Worm (Caenorhabditis elegans): ENCODE data around the gene ZK6.6.
A peak's percentile ranks its signal among the peaks of the same experiment; 100 is the strongest.

ZK6.6 gene

ce11 chrV:346005-346404 lies 42.5 kb upstream of the ZK6.6 start:
- TF ChIP-seq F13H6.1 (tag; optimal IDR thresholded peaks at IDR 0.05) (no peak), pros-1 (tag; optimal IDR thresholded peaks at IDR 0.05) (no peak), ceh-34 (tag; optimal IDR thresholded peaks at IDR 0.05) (no peak), T23F11.4 (GFP tag; optimal IDR thresholded peaks at IDR 0.05) (no peak), Y22D7AL.16 (tag; optimal IDR thresholded peaks at IDR 0.05) (no peak)

DNA sequence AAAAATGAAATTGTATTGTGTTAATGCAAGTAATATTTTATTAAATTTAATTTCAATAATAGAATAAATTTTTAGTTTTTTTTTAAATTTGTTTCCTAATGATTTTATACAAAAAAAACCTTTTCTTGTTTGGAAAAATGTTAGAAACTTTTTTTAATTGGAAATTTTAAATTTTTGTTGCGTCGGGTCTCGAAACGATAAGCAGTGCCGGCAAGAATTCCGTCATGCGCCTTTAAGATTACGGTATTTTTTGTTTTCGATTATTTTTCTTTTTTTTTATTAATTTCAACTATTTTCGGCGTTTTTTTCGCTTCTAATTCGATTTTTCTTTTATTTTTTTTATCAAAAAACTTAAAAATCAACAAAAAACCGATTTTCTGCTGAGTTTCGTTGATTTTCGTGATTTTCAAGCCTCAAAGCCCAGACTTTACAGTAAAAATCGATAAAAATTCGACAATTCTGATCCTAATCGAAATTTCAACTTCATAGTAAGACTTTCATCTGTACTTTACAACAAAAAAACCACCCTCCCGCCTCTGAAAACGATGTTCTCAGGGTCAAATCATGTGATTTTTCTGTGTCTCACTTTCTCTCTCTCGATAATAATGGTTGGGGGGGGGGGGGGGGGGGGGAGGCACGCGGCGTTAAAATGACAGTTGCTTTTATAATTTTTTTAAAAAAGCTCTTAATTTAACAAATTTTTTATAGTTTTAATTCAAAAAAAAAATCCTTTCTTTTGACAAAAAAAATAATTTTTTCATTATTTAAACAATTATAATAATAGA lies 40.7 kb upstream of the ZK6.6 start:
- peak; percentile 35 for TF ChIP-seq hlh-30 (tag; optimal IDR thresholded peaks at IDR 0.05; ENCODE audit: insufficient read depth)
- TF ChIP-seq C38D4.7 (GFP tag; optimal IDR thresholded peaks at IDR 0.05) = no peak

DNA sequence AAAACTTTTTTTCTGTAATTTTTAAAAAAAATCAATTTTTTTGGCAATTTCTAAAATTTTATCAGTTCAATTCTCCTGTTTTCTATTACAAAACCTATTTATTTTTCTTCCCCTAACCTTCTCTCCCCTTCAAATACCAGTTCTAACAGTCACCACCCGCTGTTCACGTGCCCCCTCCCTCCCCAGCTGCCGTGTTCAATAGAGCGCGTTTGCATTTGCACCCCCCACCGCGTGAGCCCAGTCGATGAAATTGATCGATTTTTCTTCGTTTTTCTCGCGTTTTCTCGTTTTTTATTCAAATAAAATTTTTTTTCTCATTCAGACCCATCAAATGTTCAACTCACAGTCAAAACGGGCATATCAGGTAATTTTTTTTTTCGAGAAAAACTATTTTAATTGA lies 39.4 kb upstream of the ZK6.6 start, which contains the start of gene atg-9:
TSS of gene atg-9 (plus strand) at position 332 of the 400 bp plus-strand sequence.
- peak; percentile 97 for TF ChIP-seq hlh-30 (tag; optimal IDR thresholded peaks at IDR 0.05; ENCODE audit: insufficient read depth)
- TF ChIP-seq ceh-31 (tag; optimal IDR thresholded peaks at IDR 0.05) = peak; percentile 18
- TF ChIP-seq nfya-1 (tag; optimal IDR thresholded peaks at IDR 0.05) = peak; percentile 54
- TF ChIP-seq ahr-1 (tag; optimal IDR thresholded peaks at IDR 0.05) = no peak
- TF ChIP-seq unc-55 (GFP tag; optimal IDR thresholded peaks at IDR 0.05) = peak; percentile 17
- peak; percentile 57 for TF ChIP-seq ref-2 (tag; optimal IDR thresholded peaks at IDR 0.05)
- peak; percentile 79 for TF ChIP-seq ceh-48 (tag; optimal IDR thresholded peaks at IDR 0.05)
- no peak for TF ChIP-seq elt-4 (tag; optimal IDR thresholded peaks at IDR 0.05)
- no peak for TF ChIP-seq T23F11.4 (GFP tag; optimal IDR thresholded peaks at IDR 0.05)
- TF ChIP-seq hlh-15 (tag; optimal IDR thresholded peaks at IDR 0.05) = no peak
- TF ChIP-seq nhr-232 (tag; optimal IDR thresholded peaks at IDR 0.05) = no peak
- TF ChIP-seq sox-2 (GFP tag; IDR thresholded peaks at IDR 0.05) = no peak
- TF ChIP-seq ceh-24 (tag; optimal IDR thresholded peaks at IDR 0.05) = no peak
- TF ChIP-seq pag-3 (tag; optimal IDR thresholded peaks at IDR 0.05; ENCODE audit: borderline replicate concordance) = no peak
- no peak for TF ChIP-seq gmeb-2 (tag; optimal IDR thresholded peaks at IDR 0.05)

- TF ChIP-seq nfya-1 (tag; optimal IDR thresholded peaks at IDR 0.05) = peak; percentile 72
- no peak for TF ChIP-seq unc-55 (GFP tag; optimal IDR thresholded peaks at IDR 0.05)
These were observed 37.7 kb upstream of the ZK6.6 start for ce11 chrV:350822-351221.

- TF ChIP-seq hlh-6 (tag; optimal IDR thresholded peaks at IDR 0.05) = no peak
- TF ChIP-seq nhr-232 (tag; optimal IDR thresholded peaks at IDR 0.05) = no peak
- no peak for TF ChIP-seq ceh-45 (GFP tag; IDR thresholded peaks at IDR 0.05)
- no peak for TF ChIP-seq unc-42 (tag; optimal IDR thresholded peaks at IDR 0.05)
- TF ChIP-seq lim-6 (tag; optimal IDR thresholded peaks at IDR 0.05) = no peak
- TF ChIP-seq ceh-48 (tag; optimal IDR thresholded peaks at IDR 0.05) = no peak
- TF ChIP-seq pat-9 (tag; optimal IDR thresholded peaks at IDR 0.05) = no peak
- TF ChIP-seq unc-55 (GFP tag; optimal IDR thresholded peaks at IDR 0.05) = no peak
- TF ChIP-seq pag-3 (tag; optimal IDR thresholded peaks at IDR 0.05; ENCODE audit: borderline replicate concordance) = no peak
- no peak for TF ChIP-seq pros-1 (tag; optimal IDR thresholded peaks at IDR 0.05)
These were observed 36.7 kb upstream of the ZK6.6 start for ce11 chrV:351787-352186.

DNA sequence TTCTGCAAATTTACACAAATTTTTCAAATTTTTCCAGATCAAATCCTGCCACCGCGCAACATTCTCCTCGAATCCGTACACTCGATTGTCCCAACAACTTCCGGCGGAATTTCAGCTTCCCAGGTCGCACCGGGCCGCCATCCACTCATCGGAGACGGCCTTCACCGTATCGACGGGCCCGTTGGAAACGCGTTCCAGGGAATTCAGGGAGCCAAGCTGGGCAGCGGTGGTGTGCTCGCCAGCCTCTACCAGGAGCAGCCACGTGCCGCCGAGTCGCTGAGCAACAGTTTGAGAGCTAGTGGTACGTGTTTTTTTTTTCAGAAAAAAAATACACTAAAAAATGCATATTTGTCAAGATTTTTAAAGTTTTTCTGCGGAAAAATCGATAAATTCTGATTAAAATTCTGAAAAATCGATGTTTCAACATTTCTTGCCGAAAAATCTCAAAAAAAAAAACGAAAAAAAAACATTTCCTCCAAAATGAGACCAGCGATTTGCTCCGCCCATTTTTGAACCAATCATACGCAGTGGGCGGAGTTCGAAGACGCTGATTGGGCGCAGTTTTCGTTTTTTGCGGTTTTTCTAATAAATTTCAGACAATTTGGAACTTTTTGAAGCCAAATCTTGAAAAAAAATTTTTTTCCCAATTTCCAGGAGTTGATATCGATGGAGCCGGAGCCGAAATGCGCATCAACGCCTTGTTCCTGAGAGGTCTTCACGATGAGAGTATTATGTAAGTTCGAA lies 31.4 kb upstream of the ZK6.6 start:
- TF ChIP-seq mec-3 (tag; optimal IDR thresholded peaks at IDR 0.05; ENCODE audit: borderline replicate concordance) (no peak), nfya-1 (tag; optimal IDR thresholded peaks at IDR 0.05) (peak; percentile 65)

DNA sequence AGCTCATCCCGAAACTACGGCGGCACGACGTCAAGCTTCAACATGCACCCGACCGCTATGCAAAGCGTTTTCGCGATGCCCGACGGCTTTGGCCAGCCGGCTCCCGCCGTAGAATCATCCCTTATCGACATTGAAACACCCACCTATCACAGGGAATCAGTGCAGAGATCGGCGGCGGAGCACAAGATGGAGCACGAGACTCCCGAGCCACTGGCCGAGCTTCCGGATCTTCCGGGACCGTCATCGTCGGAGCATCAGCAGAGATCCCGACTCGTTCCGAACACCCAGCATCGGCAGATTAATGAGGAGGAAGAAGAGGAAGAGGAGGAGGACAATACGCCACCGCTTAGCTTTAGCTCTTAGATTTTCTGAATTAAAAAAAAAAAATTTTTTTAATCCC lies 30.0 kb upstream of the ZK6.6 start:
- no peak for TF ChIP-seq C08G9.2 (tag; optimal IDR thresholded peaks at IDR 0.05)
- no peak for TF ChIP-seq pqm-1 (tag; optimal IDR thresholded peaks at IDR 0.05)
- TF ChIP-seq npax-4 (tag; optimal IDR thresholded peaks at IDR 0.05) = no peak
- no peak for TF ChIP-seq hlh-15 (tag; optimal IDR thresholded peaks at IDR 0.05)
- no peak for TF ChIP-seq ceh-48 (tag; optimal IDR thresholded peaks at IDR 0.05)
- no peak for TF ChIP-seq ceh-24 (tag; optimal IDR thresholded peaks at IDR 0.05)
- no peak for TF ChIP-seq ceh-9 (tag; optimal IDR thresholded peaks at IDR 0.05)
- TF ChIP-seq ceh-14 (tag; optimal IDR thresholded peaks at IDR 0.05) = no peak
- no peak for TF ChIP-seq nhr-232 (tag; optimal IDR thresholded peaks at IDR 0.05)
- no peak for TF ChIP-seq unc-55 (GFP tag; optimal IDR thresholded peaks at IDR 0.05)
- TF ChIP-seq rnt-1 (tag; optimal IDR thresholded peaks at IDR 0.05) = no peak
- no peak for TF ChIP-seq ahr-1 (tag; optimal IDR thresholded peaks at IDR 0.05)
- TF ChIP-seq pros-1 (tag; optimal IDR thresholded peaks at IDR 0.05) = no peak
- no peak for TF ChIP-seq madf-2 (tag; optimal IDR thresholded peaks at IDR 0.05)
